Fruit fly (Drosophila melanogaster) whole organism, pupa: ENCODE data around the gene Usp14.

Source experiments
- CG10348 ChIP-seq: fragments of 200-800 bp; sonication (Bioruptor generic); IDR thresholded peaks from 2 replicates; pipeline ENCODE4 v1.3.6; 2022; ENCODE audit warnings: missing biosample characterization, missing genetic modification characterization
- CG12605 ChIP-seq: fragments of 200-800 bp; sonication (Bioruptor generic); IDR thresholded peaks from 2 replicates; pipeline ENCODE4 v1.3.6; 2022; ENCODE audit warnings: missing biosample characterization, missing genetic modification characterization
- CG13204 ChIP-seq: fragments of 200-800 bp; sonication (Bioruptor generic); optimal IDR thresholded peaks from 2 replicates; lab custom pipeline; 2018; ENCODE audit warnings: missing biosample characterization, mild to moderate bottlenecking, missing genetic modification characterization, moderate library complexity
- CG14655 ChIP-seq: fragments of 200-800 bp; sonication (Bioruptor generic); optimal IDR thresholded peaks from 3 replicates; lab custom pipeline; 2017; ENCODE audit warnings: mild to moderate bottlenecking, missing biosample characterization, missing genetic modification reagents, missing genetic modification characterization
- CG15710 ChIP-seq: fragments of 200-800 bp; sonication (Bioruptor generic); optimal IDR thresholded peaks from 2 replicates; lab custom pipeline; 2018; ENCODE audit warnings: missing biosample characterization, mild to moderate bottlenecking, missing genetic modification characterization, moderate library complexity
- CG17806 ChIP-seq: fragments of 200-800 bp; sonication (Bioruptor generic); optimal IDR thresholded peaks from 2 replicates; lab custom pipeline; 2018; ENCODE audit warnings: missing biosample characterization, mild to moderate bottlenecking, missing genetic modification characterization, moderate library complexity
- CG32121 ChIP-seq: fragments of 200-800 bp; sonication (Bioruptor generic); IDR thresholded peaks from 2 replicates; pipeline ENCODE4 v1.3.6; 2022; ENCODE audit warnings: missing biosample characterization, missing genetic modification characterization
- CG34367 ChIP-seq: fragments of 200-800 bp; sonication (Bioruptor generic); optimal IDR thresholded peaks from 2 replicates; lab custom pipeline; 2018; ENCODE audit warnings: missing biosample characterization, mild to moderate bottlenecking, missing genetic modification characterization
- CG4496 ChIP-seq: fragments of 200-800 bp; sonication (Bioruptor generic); IDR thresholded peaks from 3 replicates; pipeline ENCODE4 v1.3.6; 2022; ENCODE audit warnings: missing biosample characterization, missing genetic modification characterization
- CG8159 ChIP-seq: fragments of 200-800 bp; sonication (Bioruptor generic); optimal IDR thresholded peaks from 3 replicates; lab custom pipeline; 2018; ENCODE audit warnings: missing biosample characterization, mild to moderate bottlenecking, missing genetic modification characterization, moderate library complexity
- CG8301 ChIP-seq: fragments of 200-800 bp; sonication (Bioruptor generic); optimal IDR thresholded peaks from 2 replicates; lab custom pipeline; 2018; ENCODE audit warnings: missing biosample characterization, mild to moderate bottlenecking, missing genetic modification characterization
- CG9948 ChIP-seq: fragments of 200-800 bp; sonication (Bioruptor generic); optimal IDR thresholded peaks from 2 replicates; lab custom pipeline; 2018; ENCODE audit warnings: missing biosample characterization, mild to moderate bottlenecking, missing genetic modification characterization, moderate library complexity
- D1 ChIP-seq: fragments of 200-800 bp; sonication (Bioruptor generic); optimal IDR thresholded peaks from 2 replicates; lab custom pipeline; 2018; ENCODE audit warnings: missing biosample characterization, mild to moderate bottlenecking, missing genetic modification characterization, moderate library complexity
- EcR ChIP-seq: fragments of 200-800 bp; sonication (Bioruptor generic); optimal IDR thresholded peaks from 3 replicates; lab custom pipeline; 2019; ENCODE audit warnings: missing biosample characterization, missing genetic modification characterization, mild to moderate bottlenecking, moderate library complexity, missing genetic modification reagents
- Ets98B ChIP-seq: fragments of 200-800 bp; sonication (Bioruptor generic); IDR thresholded peaks from 2 replicates; pipeline ENCODE4 v1.3.6; 2022; ENCODE audit warnings: missing biosample characterization, missing genetic modification characterization
- Pif1A ChIP-seq: fragments of 200-800 bp; sonication (Bioruptor generic); optimal IDR thresholded peaks from 3 replicates; lab custom pipeline; 2016; ENCODE audit warnings: missing biosample characterization, missing genetic modification characterization
- Pif1B ChIP-seq: fragments of 200-800 bp; sonication (Bioruptor generic); optimal IDR thresholded peaks from 3 replicates; lab custom pipeline; 2016; ENCODE audit warnings: missing biosample characterization, missing genetic modification characterization
- Snoo ChIP-seq: fragments of 200-800 bp; sonication (Bioruptor generic); optimal IDR thresholded peaks from 3 replicates; lab custom pipeline; 2017; ENCODE audit warnings: missing biosample characterization, mild to moderate bottlenecking, missing genetic modification characterization, inconsistent platforms
- fd96Ca ChIP-seq: fragments of 200-800 bp; sonication (Bioruptor generic); IDR thresholded peaks from 3 replicates; pipeline ENCODE4 v1.3.6; 2022; ENCODE audit warnings: missing biosample characterization, missing genetic modification characterization
- gl ChIP-seq: fragments of 200-800 bp; sonication (Bioruptor generic); optimal IDR thresholded peaks from 2 replicates; lab custom pipeline; 2018; ENCODE audit warnings: missing biosample characterization, mild to moderate bottlenecking, missing genetic modification characterization
- rn ChIP-seq: fragments of 200-800 bp; sonication (Bioruptor generic); IDR thresholded peaks from 2 replicates; pipeline ENCODE4 v1.3.6; 2022; ENCODE audit warnings: missing biosample characterization, missing genetic modification characterization

Gene Usp14

dm6 chr2L:10311822-10312221 lies 2.4 kb downstream of the Usp14 start:
- TF ChIP-seq CG32121 (GFP tag; lab: Robert Waterston, UW) (no peak), gl (tag; lab: Kevin White, UChicago) (no peak), D1 (tag; lab: Kevin White, UChicago) (no peak), CG14655 (no peak), Pif1A (GFP tag; lab: Kevin White, UChicago) (no peak), CG15710 (no peak), Ets98B (GFP tag; lab: Robert Waterston, UW) (no peak), EcR (GFP tag; lab: Kevin White, UChicago) (no peak), Snoo (tag; lab: Kevin White, UChicago) (no peak), CG9948 (tag; lab: Kevin White, UChicago) (no peak), CG8159 (tag; lab: Kevin White, UChicago) (no peak), CG17806 (tag; lab: Kevin White, UChicago) (no peak), CG10348 (no peak), CG8301 (tag; lab: Kevin White, UChicago) (no peak), Pif1B (GFP tag; lab: Kevin White, UChicago) (no peak), CG4496 (no peak), fd96Ca (GFP tag; lab: Robert Waterston, UW) (no peak), CG13204 (GFP tag; lab: Kevin White, UChicago) (no peak), rn (GFP tag; lab: Robert Waterston, UW) (no peak), CG34367 (no peak)

- TF ChIP-seq CG10348 (no peak), CG32121 (GFP tag; lab: Robert Waterston, UW) (no peak), CG8159 (tag; lab: Kevin White, UChicago) (no peak), CG8301 (tag; lab: Kevin White, UChicago) (no peak)
Observed at dm6 chr2L:10310614-10311382, 3.4 kb downstream of the Usp14 start, which contains the start of gene Cdk5alpha. Gene Cdk5alpha (minus strand): TSS chr2L:10310956.

DNA sequence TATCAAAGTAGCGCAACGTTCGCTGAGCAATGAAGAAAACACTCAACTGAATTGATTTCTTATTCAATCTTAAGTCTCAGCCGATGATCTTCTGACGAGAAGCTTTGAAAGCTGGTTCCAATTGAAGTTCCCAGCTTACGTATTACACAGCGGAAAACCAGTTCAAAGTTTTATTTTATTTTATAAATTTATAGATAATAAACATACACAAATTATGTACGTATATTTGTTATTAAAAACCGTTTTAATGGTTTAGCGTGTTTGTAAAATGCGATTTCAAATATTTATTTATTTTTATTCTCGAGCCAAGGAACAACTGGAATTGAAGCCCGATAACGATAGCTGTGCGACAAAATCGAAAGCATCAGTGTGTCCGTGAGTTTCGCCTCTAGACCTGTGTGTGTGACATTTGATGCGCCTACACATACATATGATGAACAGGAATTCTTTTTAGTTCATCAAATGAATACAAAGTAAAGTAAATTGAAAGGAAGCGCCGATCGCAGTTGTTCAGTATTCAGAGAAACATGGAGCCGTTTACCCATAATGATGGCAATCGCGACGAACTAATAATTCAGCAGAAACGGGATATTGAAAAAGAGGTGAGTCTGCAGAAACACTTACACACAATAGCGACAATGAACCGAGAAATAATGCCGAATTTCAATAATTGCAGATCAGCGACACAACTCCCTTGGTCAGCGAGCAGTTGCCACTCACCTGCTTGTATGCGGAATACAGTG lies 7.5 kb downstream of the Usp14 start, which contains the start of the genes CG5390 and CG4968:
Gene CG5390, minus strand, starts transcription at position 77 of the 743 bp plus-strand sequence.
Gene CG4968, plus strand, starts transcription at position 405 of the 743 bp plus-strand sequence.
- TF ChIP-seq CG14655: no peak
- TF ChIP-seq CG4496: peak; percentile 78; the same call in 2 of the 3 replicates
- TF ChIP-seq gl (tag; lab: Kevin White, UChicago): peak; percentile 29
- TF ChIP-seq Pif1B (GFP tag; lab: Kevin White, UChicago): peak; percentile 71
- TF ChIP-seq Snoo (tag; lab: Kevin White, UChicago): peak; percentile 68
- TF ChIP-seq CG17806 (tag; lab: Kevin White, UChicago): peak; percentile 79
- no peak for TF ChIP-seq Pif1A (GFP tag; lab: Kevin White, UChicago)
- TF ChIP-seq Ets98B (GFP tag; lab: Robert Waterston, UW): peak; percentile 81; the same call in 1 of the 2 replicates
- peak; percentile 87 for TF ChIP-seq CG32121 (GFP tag; lab: Robert Waterston, UW)
- peak; percentile 70 for TF ChIP-seq CG8301 (tag; lab: Kevin White, UChicago)
- TF ChIP-seq CG8159 (tag; lab: Kevin White, UChicago): no peak
- TF ChIP-seq fd96Ca (GFP tag; lab: Robert Waterston, UW): no peak
- peak; percentile 69 for TF ChIP-seq CG34367
- TF ChIP-seq CG10348: no peak
- peak; percentile 55; the same call in 1 of the 2 replicates for TF ChIP-seq rn (GFP tag; lab: Robert Waterston, UW)
- peak; percentile 67 for TF ChIP-seq CG9948 (tag; lab: Kevin White, UChicago)
- no peak; the same call in none of the 2 replicates for TF ChIP-seq CG12605 (GFP tag; lab: Robert Waterston, UW)
- peak; percentile 2 for TF ChIP-seq EcR (GFP tag; lab: Kevin White, UChicago)
- no peak for TF ChIP-seq CG13204 (GFP tag; lab: Kevin White, UChicago)
- TF ChIP-seq CG15710: peak; percentile 81
- no peak for TF ChIP-seq D1 (tag; lab: Kevin White, UChicago)

DNA sequence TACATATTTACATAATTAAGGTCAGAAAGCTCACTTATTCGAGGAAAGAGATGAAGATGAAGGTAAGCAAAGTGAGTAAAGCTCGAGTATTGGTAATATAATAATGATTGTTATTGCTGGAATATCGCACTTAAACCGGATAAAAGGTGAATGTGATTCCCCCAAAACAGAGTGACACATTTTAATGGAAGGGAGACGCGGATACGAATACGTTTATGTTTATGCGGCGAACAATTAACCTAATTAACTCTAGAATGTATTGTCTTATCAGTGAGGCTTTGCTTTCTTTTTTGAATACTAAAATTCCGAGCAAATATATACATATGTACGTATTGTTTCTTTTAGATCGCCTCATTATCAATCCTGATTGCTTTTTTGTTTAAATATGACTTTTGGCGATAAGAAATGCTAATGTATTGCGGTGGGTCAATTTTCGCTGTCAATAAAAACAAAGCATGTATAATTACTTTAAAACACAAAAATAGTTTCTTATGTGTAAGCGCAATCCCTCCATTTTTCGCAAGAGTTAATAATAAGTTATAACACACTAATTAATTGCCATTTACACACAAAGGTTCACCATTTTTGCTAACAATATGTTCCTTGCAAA lies 8.6 kb downstream of the Usp14 start:
- TF ChIP-seq CG9948 (tag; lab: Kevin White, UChicago) (no peak), CG34367 (no peak), Pif1A (GFP tag; lab: Kevin White, UChicago) (no peak), CG4496 (no peak), rn (GFP tag; lab: Robert Waterston, UW) (no peak), CG14655 (no peak), EcR (GFP tag; lab: Kevin White, UChicago) (no peak), CG15710 (no peak), gl (tag; lab: Kevin White, UChicago) (no peak), D1 (tag; lab: Kevin White, UChicago) (no peak), Ets98B (GFP tag; lab: Robert Waterston, UW) (no peak), Snoo (tag; lab: Kevin White, UChicago) (no peak), CG17806 (tag; lab: Kevin White, UChicago) (no peak), CG32121 (GFP tag; lab: Robert Waterston, UW) (no peak), CG8159 (tag; lab: Kevin White, UChicago) (no peak), fd96Ca (GFP tag; lab: Robert Waterston, UW) (no peak), Pif1B (GFP tag; lab: Kevin White, UChicago) (no peak), CG13204 (GFP tag; lab: Kevin White, UChicago) (no peak), CG10348 (no peak), CG12605 (GFP tag; lab: Robert Waterston, UW) (no peak)
